Fruit fly (Drosophila melanogaster) ovary, adult (tissue): ENCODE measurements around the gene mtSSB.

Experiments used
- CG17801 ChIP-seq: fragments of 200-800 bp; optimal IDR thresholded peaks from 2 replicates; lab custom pipeline; 2019; ENCODE audit warnings: missing biosample characterization, mild to moderate bottlenecking, missing genetic modification characterization, moderate library complexity; ENCODE audit not compliant: partially characterized antibody

mtSSB gene

dm6 chr3R:16218251-16219030 is 13.4 kb upstream of the mtSSB start:
- TF ChIP-seq CG17801 (GFP tag; lab: Kevin White, UChicago) = no peak

- TF ChIP-seq CG17801 (GFP tag; lab: Kevin White, UChicago) = no peak
These were observed 12.3 kb upstream of the mtSSB start for dm6 chr3R:16217368-16217767.

dm6 chr3R:16215319-16215701 is 10.3 kb upstream of the mtSSB start:
- TF ChIP-seq CG17801 (GFP tag; lab: Kevin White, UChicago) = no peak

dm6 chr3R:16214474-16215318 is 9.6 kb upstream of the mtSSB start:
- no peak for TF ChIP-seq CG17801 (GFP tag; lab: Kevin White, UChicago)

- no peak for TF ChIP-seq CG17801 (GFP tag; lab: Kevin White, UChicago)
These were observed 8.9 kb upstream of the mtSSB start for dm6 chr3R:16213792-16214473.

- TF ChIP-seq CG17801 (GFP tag; lab: Kevin White, UChicago) = no peak
These were observed 8.0 kb upstream of the mtSSB start for dm6 chr3R:16212859-16213708.

- no peak for TF ChIP-seq CG17801 (GFP tag; lab: Kevin White, UChicago)
These were observed 7.0 kb upstream of the mtSSB start for dm6 chr3R:16211883-16212540.

- TF ChIP-seq CG17801 (GFP tag; lab: Kevin White, UChicago) = no peak
These were observed 5.9 kb upstream of the mtSSB start for dm6 chr3R:16210808-16211578.

dm6 chr3R:16209714-16210553 is 4.9 kb upstream of the mtSSB start:
- no peak for TF ChIP-seq CG17801 (GFP tag; lab: Kevin White, UChicago)

- no peak for TF ChIP-seq CG17801 (GFP tag; lab: Kevin White, UChicago)
These were observed 4.1 kb upstream of the mtSSB start for dm6 chr3R:16208924-16209713.

dm6 chr3R:16208106-16208780 is 3.2 kb upstream of the mtSSB start:
- peak; percentile 32 for TF ChIP-seq CG17801 (GFP tag; lab: Kevin White, UChicago)
